Worm (Caenorhabditis elegans): ENCODE data around the gene gpla-1.
A peak's percentile ranks its signal among the peaks of the same experiment; 100 is the strongest.

Gene gpla-1

ce11 chrV:11960831-11961190 lies 23.2 kb upstream of the gpla-1 start:
- TF ChIP-seq dmd-9 (GFP tag; IDR thresholded peaks at IDR 0.05) (no peak), aha-1 (tag) (peak; percentile 53)

- TF ChIP-seq F10B5.3 (tag; optimal IDR thresholded peaks at IDR 0.05) (no peak), php-3 (GFP tag; IDR thresholded peaks at IDR 0.05) (no peak), mep-1 (tag; optimal IDR thresholded peaks at IDR 0.05) (no peak), unc-62 (GFP tag; optimal IDR thresholded peaks at IDR 0.05 in 1 of 2) (peak in 1 of 2 experiments; percentile 53), unc-62 (tag; optimal IDR thresholded peaks at IDR 0.05) (no peak), mdl-1 (tag; optimal IDR thresholded peaks at IDR 0.05) (no peak)
These were observed 22.6 kb upstream of the gpla-1 start for ce11 chrV:11960084-11960830.

- TF ChIP-seq nhr-25 (tag; optimal IDR thresholded peaks at IDR 0.05; ENCODE audit: borderline replicate concordance, insufficient read depth) (no peak), aha-1 (tag) (no peak), F44E2.7 (GFP tag; IDR thresholded peaks at IDR 0.05) (no peak), pha-4 (GFP tag; IDR thresholded peaks at IDR 0.05) (no peak), pha-4 (tag; optimal IDR thresholded peaks at IDR 0.05) (no peak), ceh-44 (GFP tag; IDR thresholded peaks at IDR 0.05) (no peak), daf-19 (GFP tag; conservative IDR thresholded peaks at IDR 0.05) (no peak), attf-4 (tag; optimal IDR thresholded peaks at IDR 0.05) (no peak), ceh-28 (tag; optimal IDR thresholded peaks at IDR 0.05) (no peak), lin-29 (GFP tag; IDR thresholded peaks at IDR 0.05) (no peak), dpl-1 (GFP tag; optimal IDR thresholded peaks at IDR 0.05) (no peak), ceh-20 (GFP tag; IDR thresholded peaks at IDR 0.05) (no peak), hif-1 (tag; optimal IDR thresholded peaks at IDR 0.05) (no peak), zfp-3 (GFP tag; conservative IDR thresholded peaks at IDR 0.05) (no peak), nhr-11 (tag; optimal IDR thresholded peaks at IDR 0.05) (no peak), snpc-4 (tag; optimal IDR thresholded peaks at IDR 0.05) (no peak), dmd-6 (GFP tag; IDR thresholded peaks at IDR 0.05) (no peak), hlh-11 (tag; optimal IDR thresholded peaks at IDR 0.05) (no peak), lim-7 (GFP tag; IDR thresholded peaks at IDR 0.05) (no peak)
These were observed 21.0 kb upstream of the gpla-1 start, which contains the start of gene F58H1.5 for ce11 chrV:11958343-11959291. Gene F58H1.5 (plus strand): TSS chrV:11958393.

ce11 chrV:11955617-11956016 lies 18.0 kb upstream of the gpla-1 start:
- TF ChIP-seq saeg-2 (GFP tag; IDR thresholded peaks at IDR 0.05) (no peak), ZK546.5 (tag; optimal IDR thresholded peaks at IDR 0.05) (no peak), T20F7.1 (GFP tag; optimal IDR thresholded peaks at IDR 0.05) (no peak), Y75B8A.6 (GFP tag; IDR thresholded peaks at IDR 0.05) (no peak), hlh-30 (tag; optimal IDR thresholded peaks at IDR 0.05; ENCODE audit: insufficient read depth) (no peak), madf-5 (GFP tag; IDR thresholded peaks at IDR 0.05) (no peak), mxl-2 (GFP tag; conservative IDR thresholded peaks at IDR 0.05) (no peak), lin-38 (GFP tag; IDR thresholded peaks at IDR 0.05) (no peak), ceh-44 (GFP tag; IDR thresholded peaks at IDR 0.05) (no peak), mdl-1 (tag; optimal IDR thresholded peaks at IDR 0.05) (no peak), ctbp-1 (GFP tag; IDR thresholded peaks at IDR 0.05) (no peak), lsy-2 (tag; optimal IDR thresholded peaks at IDR 0.05) (no peak), lin-1 (GFP tag; IDR thresholded peaks at IDR 0.05) (no peak), unc-39 (tag; optimal IDR thresholded peaks at IDR 0.05) (no peak), T26A8.4 (GFP tag; IDR thresholded peaks at IDR 0.05) (no peak)

Measured in whole organism, L4 larva.